Worm (Caenorhabditis elegans) whole organism, L3 larva: ENCODE data around the gene spe-19.

Experiments
- elt-1 ChIP-seq: fragments of 150-350 bp; optimal IDR thresholded peaks from 2 replicates; lab custom pipeline; 2014; ENCODE audit warnings: missing biosample characterization, missing genetic modification characterization
- nfya-1 ChIP-seq: sonication (generic microtip); optimal IDR thresholded peaks from 2 replicates; lab custom pipeline; 2017; ENCODE audit warnings: missing genetic modification characterization, mild to moderate bottlenecking, missing compliant biosample characterization, antibody characterized with exemption, moderate library complexity; ENCODE audit not compliant: insufficient read depth
- nhr-11 ChIP-seq: fragments of 150-350 bp; optimal IDR thresholded peaks from 2 replicates; lab custom pipeline; 2014; ENCODE audit warnings: missing biosample characterization, missing genetic modification characterization
- ztf-11 ChIP-seq: fragments of 150-350 bp; optimal IDR thresholded peaks from 2 replicates; lab custom pipeline; 2014; ENCODE audit warnings: missing biosample characterization, missing genetic modification characterization

DNA sequence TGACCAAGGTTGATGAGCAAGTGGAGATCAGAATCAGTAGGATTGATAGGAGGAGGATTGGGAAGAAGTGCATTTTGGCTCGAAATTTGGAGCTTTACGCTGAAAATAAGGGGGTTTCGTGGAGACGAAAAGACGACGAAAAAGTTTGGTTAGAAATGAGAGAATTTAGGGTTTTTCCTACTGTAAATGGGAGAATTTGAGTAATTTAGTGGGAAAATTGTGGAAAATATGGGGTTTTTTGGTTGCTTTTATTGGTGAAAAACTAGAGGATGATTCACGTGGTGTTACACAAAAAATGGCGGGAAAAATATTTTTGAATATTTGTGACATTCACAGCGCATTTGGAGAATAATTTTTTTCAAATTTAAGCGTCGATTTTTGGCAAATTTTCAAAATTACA is 47.7 kb upstream of the spe-19 start, which contains the start of gene nlp-69:
- no peak for TF ChIP-seq nfya-1 (tag; lab: Kevin White, UChicago)
- TF ChIP-seq elt-1 (tag; lab: Kevin White, UChicago), result no peak
- TF ChIP-seq ztf-11, result no peak
- no peak for TF ChIP-seq nhr-11
